Worm (Caenorhabditis elegans) whole organism, L3 larva: Measurements from ENCODE around the gene M7.7.

Experiments
- R02D3.7 ChIP-seq: fragments of 150-350 bp; optimal IDR thresholded peaks from 2 replicates; lab custom pipeline; 2014; ENCODE audit warnings: missing biosample characterization, missing genetic modification characterization
- aly-2 ChIP-seq: fragments of 150-350 bp; optimal IDR thresholded peaks from 2 replicates; lab custom pipeline; 2014; ENCODE audit warnings: missing biosample characterization, missing genetic modification characterization
- ama-1 ChIP-seq: fragments of 150-350 bp; optimal IDR thresholded peaks from 2 replicates; lab custom pipeline; 2018
- egl-27 ChIP-seq: sonication (generic microtip); optimal IDR thresholded peaks from 4 replicates; lab custom pipeline; 2017; ENCODE audit warnings: missing biosample characterization, missing genetic modification reagents, missing genetic modification characterization
- egl-5 ChIP-seq: fragments of 150-350 bp; optimal IDR thresholded peaks from 2 replicates; lab custom pipeline; 2017; ENCODE audit warnings: missing biosample characterization, missing genetic modification reagents, missing genetic modification characterization, inconsistent platforms
- elt-1 ChIP-seq: fragments of 150-350 bp; optimal IDR thresholded peaks from 2 replicates; lab custom pipeline; 2014; ENCODE audit warnings: missing biosample characterization, missing genetic modification characterization
- elt-2 ChIP-seq: sonication (generic microtip); optimal IDR thresholded peaks from 2 replicates; lab custom pipeline; 2016; ENCODE audit warnings: missing genetic modification reagents, mild to moderate bottlenecking, missing genetic modification characterization, missing compliant biosample characterization
- elt-3 ChIP-seq, 3 experiments: fragments of 150-350 bp in 1 of 3; sonication (generic microtip) in 2 of 3; optimal IDR thresholded peaks; 2 replicates in 2 of 3; 4 replicates in 1 of 3; lab custom pipeline; 2014 to 2017; ENCODE audit warnings: missing biosample characterization in 3 of 3, missing genetic modification characterization in 3 of 3
- fkh-10 ChIP-seq: sonication (generic microtip); optimal IDR thresholded peaks from 2 replicates; lab custom pipeline; 2017; ENCODE audit warnings: missing biosample characterization, missing genetic modification reagents, missing genetic modification characterization
- fkh-2 ChIP-seq: fragments of 150-350 bp; optimal IDR thresholded peaks from 2 replicates; lab custom pipeline; 2014; ENCODE audit warnings: missing biosample characterization, missing genetic modification reagents, missing genetic modification characterization
- hmg-11 ChIP-seq: sonication (generic microtip); optimal IDR thresholded peaks from 2 replicates; lab custom pipeline; 2016; ENCODE audit warnings: missing genetic modification characterization, missing compliant biosample characterization
- jun-1 ChIP-seq: fragments of 150-350 bp; optimal IDR thresholded peaks from 2 replicates; lab custom pipeline; 2014; ENCODE audit warnings: missing biosample characterization, missing genetic modification reagents, missing genetic modification characterization
- lin-15B ChIP-seq: fragments of 150-350 bp; optimal IDR thresholded peaks from 2 replicates; lab custom pipeline; 2014; ENCODE audit warnings: missing biosample characterization, missing genetic modification characterization
- lin-39 ChIP-seq: fragments of 150-350 bp; optimal IDR thresholded peaks from 2 replicates; lab custom pipeline; 2018; ENCODE audit warnings: missing biosample characterization, missing genetic modification reagents, missing genetic modification characterization
- lsy-12 ChIP-seq: sonication (generic microtip); optimal IDR thresholded peaks from 2 replicates; lab custom pipeline; 2016; ENCODE audit warnings: mild to moderate bottlenecking, missing genetic modification characterization, missing compliant biosample characterization
- mdl-1 ChIP-seq: fragments of 150-350 bp; optimal IDR thresholded peaks from 2 replicates; lab custom pipeline; 2014; ENCODE audit warnings: missing biosample characterization, missing genetic modification characterization
- mml-1 ChIP-seq: fragments of 150-350 bp; sonication (generic microtip); optimal IDR thresholded peaks from 3 replicates; lab custom pipeline; 2014; ENCODE audit warnings: missing biosample characterization, missing genetic modification characterization
- nfya-1 ChIP-seq: sonication (generic microtip); optimal IDR thresholded peaks from 2 replicates; lab custom pipeline; 2017; ENCODE audit warnings: missing genetic modification characterization, mild to moderate bottlenecking, missing compliant biosample characterization, antibody characterized with exemption, moderate library complexity; ENCODE audit not compliant: insufficient read depth
- nhr-11 ChIP-seq: fragments of 150-350 bp; optimal IDR thresholded peaks from 2 replicates; lab custom pipeline; 2014; ENCODE audit warnings: missing biosample characterization, missing genetic modification characterization
- nhr-12 ChIP-seq: fragments of 150-350 bp; optimal IDR thresholded peaks from 2 replicates; lab custom pipeline; 2014; ENCODE audit warnings: missing biosample characterization, missing genetic modification characterization
- nhr-23 ChIP-seq: fragments of 150-350 bp; optimal IDR thresholded peaks from 2 replicates; lab custom pipeline; 2014; ENCODE audit warnings: missing biosample characterization, missing genetic modification reagents, missing genetic modification characterization
- nhr-237 ChIP-seq: fragments of 150-350 bp; optimal IDR thresholded peaks from 2 replicates; lab custom pipeline; 2014; ENCODE audit warnings: missing biosample characterization, missing genetic modification characterization
- nhr-25 ChIP-seq: sonication (generic microtip); optimal IDR thresholded peaks from 2 replicates; lab custom pipeline; 2017; ENCODE audit warnings: missing biosample characterization, missing genetic modification characterization
- nhr-43 ChIP-seq: sonication (generic microtip); optimal IDR thresholded peaks from 2 replicates; lab custom pipeline; 2016; ENCODE audit warnings: mild to moderate bottlenecking, missing genetic modification characterization, missing compliant biosample characterization; ENCODE audit not compliant: poor library complexity, severe bottlenecking
- nhr-76 ChIP-seq: fragments of 150-350 bp; sonication (generic microtip); optimal IDR thresholded peaks from 5 replicates; lab custom pipeline; 2014; ENCODE audit warnings: missing biosample characterization, missing genetic modification characterization
- pha-4 ChIP-seq: fragments of 150-350 bp; optimal IDR thresholded peaks from 2 replicates; lab custom pipeline; 2014; ENCODE audit warnings: missing biosample characterization, missing genetic modification reagents, missing genetic modification characterization
- pqm-1 ChIP-seq: fragments of 150-350 bp; optimal IDR thresholded peaks from 2 replicates; lab custom pipeline; 2017; ENCODE audit warnings: missing biosample characterization, missing genetic modification characterization, inconsistent platforms
- sea-2 ChIP-seq: fragments of 150-350 bp; sonication (generic microtip); optimal IDR thresholded peaks from 4 replicates; lab custom pipeline; 2014; ENCODE audit warnings: missing biosample characterization, missing genetic modification reagents, missing genetic modification characterization
- skn-1 ChIP-seq: fragments of 150-350 bp; optimal IDR thresholded peaks from 2 replicates; lab custom pipeline; 2014; ENCODE audit warnings: missing biosample characterization, missing genetic modification characterization
- snpc-4 ChIP-seq: fragments of 150-350 bp; optimal IDR thresholded peaks from 2 replicates; lab custom pipeline; 2014; ENCODE audit warnings: missing biosample characterization, missing genetic modification characterization
- unc-62 ChIP-seq: fragments of 150-350 bp; sonication (generic microtip); optimal IDR thresholded peaks from 4 replicates; lab custom pipeline; 2014; ENCODE audit warnings: missing biosample characterization, missing genetic modification reagents, missing genetic modification characterization
- ztf-11 ChIP-seq: fragments of 150-350 bp; optimal IDR thresholded peaks from 2 replicates; lab custom pipeline; 2014; ENCODE audit warnings: missing biosample characterization, missing genetic modification characterization
- ztf-4 ChIP-seq: fragments of 150-350 bp; optimal IDR thresholded peaks from 2 replicates; lab custom pipeline; 2014; ENCODE audit warnings: missing biosample characterization, missing genetic modification characterization

The M7.7 gene

ce11 chrIV:11118837-11119491 lies 29.3 kb downstream of the M7.7 start, which contains the start of the genes imp-2 and enpl-1 (continued):
- peak; percentile 97 for TF ChIP-seq lsy-12
- peak; percentile 92 for TF ChIP-seq lin-15B (tag; lab: Kevin White, UChicago)
- TF ChIP-seq aly-2, result no peak
- TF ChIP-seq nhr-76 (tag; lab: Kevin White, UChicago), result no peak
- peak; percentile 23 for TF ChIP-seq snpc-4 (tag; lab: Kevin White, UChicago)
- TF ChIP-seq fkh-10 (GFP tag; lab: Kevin White, UChicago), result peak; percentile 49
- no peak for TF ChIP-seq sea-2 (GFP tag; lab: Kevin White, UChicago)
- TF ChIP-seq pha-4 (tag; lab: Kevin White, UChicago), result peak; percentile 94
- TF ChIP-seq nhr-11 (tag; lab: Kevin White, UChicago), result peak; percentile 18
- TF ChIP-seq elt-2 (tag; lab: Kevin White, UChicago), result peak; percentile 81
- peak; percentile 76 for TF ChIP-seq skn-1 (tag; lab: Kevin White, UChicago)

- TF ChIP-seq pqm-1 (tag; lab: Kevin White, UChicago), result no peak
- TF ChIP-seq nhr-11 (tag; lab: Kevin White, UChicago), result no peak
- no peak for TF ChIP-seq jun-1 (tag; lab: Kevin White, UChicago)
- TF ChIP-seq mdl-1 (tag; lab: Kevin White, UChicago), result no peak
- peak; percentile 58 for TF ChIP-seq nhr-25 (tag; lab: Kevin White, UChicago)
- no peak for TF ChIP-seq egl-27 (tag; lab: Kevin White, UChicago)
- TF ChIP-seq ztf-11 (tag; lab: Kevin White, UChicago), result no peak
- no peak for TF ChIP-seq lin-39 (tag; lab: Kevin White, UChicago)
- TF ChIP-seq nhr-237 (tag; lab: Kevin White, UChicago), result no peak
- peak; percentile 76 for TF ChIP-seq pha-4 (tag; lab: Kevin White, UChicago)
- TF ChIP-seq fkh-2 (tag; lab: Kevin White, UChicago), result no peak
- no peak for TF ChIP-seq unc-62 (GFP tag; lab: Kevin White, UChicago)
- no peak for TF ChIP-seq nhr-12
- no peak for TF ChIP-seq egl-5 (tag; lab: Kevin White, UChicago)
- no peak for TF ChIP-seq mml-1 (tag; lab: Kevin White, UChicago)
- no peak for TF ChIP-seq R02D3.7 (tag; lab: Kevin White, UChicago)
- peak in 1 of 3 experiments; percentile 29 for TF ChIP-seq elt-3 (tag; optimal IDR thresholded peaks at IDR 0.05; lab: Kevin White, UChicago)
- TF ChIP-seq nhr-43 (tag; lab: Kevin White, UChicago), result no peak
- TF ChIP-seq elt-1 (tag; lab: Kevin White, UChicago), result peak; percentile 92
- peak; percentile 82 for TF ChIP-seq nhr-23 (tag; lab: Kevin White, UChicago)
- no peak for TF ChIP-seq ztf-4 (tag; lab: Kevin White, UChicago)
- TF ChIP-seq ama-1, result peak; percentile 36
- no peak for TF ChIP-seq lin-15B (tag; lab: Kevin White, UChicago)
- TF ChIP-seq nfya-1, result peak; percentile 5
Measured at ce11 chrIV:11119972-11120562, 30.4 kb downstream of the M7.7 start.

ce11 chrIV:11124674-11125073 lies 35.0 kb downstream of the M7.7 start, which contains the start of gene spo-11:
TSS of gene spo-11 (minus strand) at chrIV:11124862.
- TF ChIP-seq nhr-11 (tag; lab: Kevin White, UChicago), result no peak
- TF ChIP-seq ama-1, result no peak
- no peak for TF ChIP-seq fkh-2 (tag; lab: Kevin White, UChicago)
- TF ChIP-seq nhr-12, result no peak
- no peak for TF ChIP-seq pha-4 (tag; lab: Kevin White, UChicago)
- TF ChIP-seq lsy-12, result no peak
- no peak for TF ChIP-seq elt-2 (tag; lab: Kevin White, UChicago)

ce11 chrIV:11125200-11125599 lies 35.6 kb downstream of the M7.7 start:
- TF ChIP-seq nfya-1 (peak; percentile 100), hmg-11 (tag; lab: Kevin White, UChicago) (peak; percentile 64), nhr-43 (tag; lab: Kevin White, UChicago) (no peak), lin-39 (tag; lab: Kevin White, UChicago) (peak; percentile 50), egl-5 (tag; lab: Kevin White, UChicago) (no peak), nhr-23 (tag; lab: Kevin White, UChicago) (peak; percentile 55), aly-2 (no peak), nhr-25 (tag; lab: Kevin White, UChicago) (peak; percentile 42), elt-2 (tag; lab: Kevin White, UChicago) (peak; percentile 18), pha-4 (tag; lab: Kevin White, UChicago) (peak; percentile 38), lin-15B (tag; lab: Kevin White, UChicago) (peak; percentile 67), lsy-12 (peak; percentile 27)
